2 fruit fly cellular contexts compared by ENCODE assay signal in genomic region chr3R:14575718-14576187, dm6.
A peak's percentile ranks its signal among the peaks of the same experiment; 100 is the strongest.
TF ChIP-seq lines count a peak whose summit lies in the region.

CG7987 (minus strand) TSS chr3R:14575887.

TF ChIP-seq in whole organism, embryonic, 481 proteins besides CTCF, POLR2A, EP300 and RAD21 (continued from another document and continues in another):
- TF ChIP-seq nmo (GFP tag; optimal IDR thresholded peaks at IDR 0.05; lab: Kevin White, UChicago) (no peak), Dip3 (GFP tag; optimal IDR thresholded peaks at IDR 0.05; lab: Kevin White, UChicago) (peak; percentile 24), unpg (GFP tag; optimal IDR thresholded peaks at IDR 0.05; lab: Kevin White, UChicago) (no peak), CG14710 (tag; optimal IDR thresholded peaks at IDR 0.05; lab: Kevin White, UChicago) (no peak), slp2 (GFP tag; optimal IDR thresholded peaks at IDR 0.05; lab: Kevin White, UChicago) (no peak), crp (GFP tag; optimal IDR thresholded peaks at IDR 0.05; lab: Kevin White, UChicago) (no peak), Dll (GFP tag; IDR thresholded peaks at IDR 0.05; lab: Robert Waterston, UW; ENCODE audit: partially characterized antibody) (0 out of 4 replicates have a peak, but pooled peaks have one; percentile 32), grau (tag; optimal IDR thresholded peaks at IDR 0.05; lab: Kevin White, UChicago) (no peak), NFAT (GFP tag; IDR thresholded peaks at IDR 0.05; lab: Robert Waterston, UW) (peak; percentile 27; the same call in 1 of the 2 replicates), ssp (GFP tag; IDR thresholded peaks at IDR 0.05; lab: Robert Waterston, UW) (no peak), CG11723 (GFP tag; optimal IDR thresholded peaks at IDR 0.05; lab: Kevin White, UChicago) (no peak), Elba2 (GFP tag; optimal IDR thresholded peaks at IDR 0.05; lab: Kevin White, UChicago) (no peak), CG7745 (tag; optimal IDR thresholded peaks at IDR 0.05; lab: Kevin White, UChicago) (no peak), wek (GFP tag; optimal IDR thresholded peaks at IDR 0.05; lab: Kevin White, UChicago) (no peak), ranshi (GFP tag; IDR thresholded peaks at IDR 0.05; lab: Robert Waterston, UW) (no peak), tgo (GFP tag; IDR thresholded peaks at IDR 0.05; lab: Robert Waterston, UW) (no peak), kah (GFP tag; optimal IDR thresholded peaks at IDR 0.05; lab: Kevin White, UChicago) (peak; percentile 78), CG10274 (GFP tag; optimal IDR thresholded peaks at IDR 0.05; lab: Kevin White, UChicago) (no peak), gcm2 (GFP tag; optimal IDR thresholded peaks at IDR 0.05; lab: Kevin White, UChicago) (no peak), NfI (GFP tag; optimal IDR thresholded peaks at IDR 0.05; lab: Kevin White, UChicago) (peak; percentile 20), scrt (GFP tag; optimal IDR thresholded peaks at IDR 0.05; lab: Kevin White, UChicago) (no peak), oc (tag; optimal IDR thresholded peaks at IDR 0.05; lab: Kevin White, UChicago) (no peak), cg (GFP tag; optimal IDR thresholded peaks at IDR 0.05; lab: Kevin White, UChicago) (no peak), B-H2 (GFP tag; optimal IDR thresholded peaks at IDR 0.05; lab: Kevin White, UChicago) (peak; percentile 36), ham (GFP tag; IDR thresholded peaks at IDR 0.05; lab: Robert Waterston, UW) (no peak), ttk (GFP tag; IDR thresholded peaks at IDR 0.05; lab: Robert Waterston, UW) (0 out of 2 replicates have a peak, but pooled peaks have one; percentile 16), Gug (GFP tag; IDR thresholded peaks at IDR 0.05; lab: Robert Waterston, UW) (no peak), prd (optimal IDR thresholded peaks at IDR 0.05; lab: Kevin White, UChicago) (no peak), prd (GFP tag; IDR thresholded peaks at IDR 0.05; lab: Robert Waterston, UW) (no peak), zen (tag; optimal IDR thresholded peaks at IDR 0.05; lab: Kevin White, UChicago) (peak; percentile 19), YL-1 (GFP tag; optimal IDR thresholded peaks at IDR 0.05; lab: Kevin White, UChicago) (no peak), seq (GFP tag; IDR thresholded peaks at IDR 0.05; lab: Robert Waterston, UW) (no peak), hth (optimal IDR thresholded peaks at IDR 0.05; lab: Kevin White, UChicago) (no peak), az2 (GFP tag; optimal IDR thresholded peaks at IDR 0.05; lab: Kevin White, UChicago) (no peak), sc (optimal IDR thresholded peaks at IDR 0.05; lab: Kevin White, UChicago) (no peak), sc (GFP tag; optimal IDR thresholded peaks at IDR 0.05; lab: Kevin White, UChicago) (no peak), phol (tag; optimal IDR thresholded peaks at IDR 0.05; lab: Kevin White, UChicago) (peak; percentile 18), CG7357 (GFP tag; IDR thresholded peaks at IDR 0.05; lab: Robert Waterston, UW) (no peak), CG1647 (GFP tag; optimal IDR thresholded peaks at IDR 0.05; lab: Kevin White, UChicago) (no peak), mld (GFP tag; IDR thresholded peaks at IDR 0.05; lab: Robert Waterston, UW; ENCODE audit: partially characterized antibody) (no peak), CG1602 (GFP tag; optimal IDR thresholded peaks at IDR 0.05; lab: Kevin White, UChicago) (no peak), CG11093 (GFP tag; IDR thresholded peaks at IDR 0.05; lab: Robert Waterston, UW) (no peak), CG6175 (GFP tag; IDR thresholded peaks at IDR 0.05; lab: Robert Waterston, UW) (no peak), CG16815 (GFP tag; optimal IDR thresholded peaks at IDR 0.05; lab: Kevin White, UChicago) (no peak), Jarid2 (GFP tag; optimal IDR thresholded peaks at IDR 0.05; lab: Kevin White, UChicago) (no peak), Aef1 (GFP tag; IDR thresholded peaks at IDR 0.05; lab: Robert Waterston, UW) (no peak), CG4730 (GFP tag; IDR thresholded peaks at IDR 0.05; lab: Robert Waterston, UW) (no peak), Hr51 (GFP tag; optimal IDR thresholded peaks at IDR 0.05; lab: Kevin White, UChicago) (no peak), Meics (GFP tag; optimal IDR thresholded peaks at IDR 0.05; lab: Kevin White, UChicago) (no peak), pnt (GFP tag; optimal IDR thresholded peaks at IDR 0.05; lab: Kevin White, UChicago) (no peak), dimm (GFP tag; IDR thresholded peaks at IDR 0.05; lab: Robert Waterston, UW) (no peak), CG11696 (GFP tag; IDR thresholded peaks at IDR 0.05; lab: Robert Waterston, UW) (no peak), CG9797 (GFP tag; optimal IDR thresholded peaks at IDR 0.05; lab: Kevin White, UChicago) (no peak), MTF-1 (GFP tag; optimal IDR thresholded peaks at IDR 0.05; lab: Kevin White, UChicago; ENCODE audit: borderline replicate concordance) (no peak), CG17568 (GFP tag; optimal IDR thresholded peaks at IDR 0.05; lab: Kevin White, UChicago) (no peak), CG33213 (GFP tag; optimal IDR thresholded peaks at IDR 0.05; lab: Kevin White, UChicago) (peak; percentile 23), CG10366 (GFP tag; IDR thresholded peaks at IDR 0.05; lab: Robert Waterston, UW) (no peak), sqz (GFP tag; optimal IDR thresholded peaks at IDR 0.05; lab: Kevin White, UChicago) (no peak), CG1832 (GFP tag; optimal IDR thresholded peaks at IDR 0.05; lab: Kevin White, UChicago) (no peak), CHES-1-like (GFP tag; optimal IDR thresholded peaks at IDR 0.05; lab: Kevin White, UChicago) (no peak), CG7786 (GFP tag; optimal IDR thresholded peaks at IDR 0.05; lab: Kevin White, UChicago) (peak; percentile 12), CG34422 (GFP tag; IDR thresholded peaks at IDR 0.05; lab: Robert Waterston, UW) (peak; percentile 53; the same call in 2 of the 3 replicates), Bteb2 (GFP tag; optimal IDR thresholded peaks at IDR 0.05; lab: Kevin White, UChicago) (no peak), CG30431 (GFP tag; optimal IDR thresholded peaks at IDR 0.05; lab: Kevin White, UChicago) (no peak), gfzf (GFP tag; optimal IDR thresholded peaks at IDR 0.05; lab: Kevin White, UChicago) (no peak), Abd-B (GFP tag; optimal IDR thresholded peaks at IDR 0.05; lab: Kevin White, UChicago) (peak; percentile 22), CG6791 (GFP tag; IDR thresholded peaks at IDR 0.05; lab: Robert Waterston, UW; ENCODE audit: partially characterized antibody) (no peak), Max (GFP tag; optimal IDR thresholded peaks at IDR 0.05; lab: Kevin White, UChicago) (no peak), CG3163 (GFP tag; optimal IDR thresholded peaks at IDR 0.05; lab: Kevin White, UChicago) (peak; percentile 36)

TF ChIP-seq in whole organism, prepupa, 60 proteins besides CTCF, POLR2A, EP300 and RAD21 (continued from another document):
- no peak for TF ChIP-seq Met (GFP tag; optimal IDR thresholded peaks at IDR 0.05; lab: Kevin White, UChicago)
- no peak for TF ChIP-seq net (GFP tag; optimal IDR thresholded peaks at IDR 0.05; lab: Kevin White, UChicago)
- TF ChIP-seq CG6163 (GFP tag; IDR thresholded peaks at IDR 0.05; lab: Robert Waterston, UW): no peak
- no peak for TF ChIP-seq acj6 (GFP tag; optimal IDR thresholded peaks at IDR 0.05; lab: Kevin White, UChicago)
- TF ChIP-seq salr (GFP tag; optimal IDR thresholded peaks at IDR 0.05; lab: Kevin White, UChicago): no peak
- TF ChIP-seq pdm3 (GFP tag; optimal IDR thresholded peaks at IDR 0.05; lab: Kevin White, UChicago): no peak
TF ChIP-seq in whole organism, prepupa: peak in this region for 5.
